Worm (Caenorhabditis elegans): Measurements from ENCODE around the gene Y105C5B.11.

Y105C5B.11 gene

DNA sequence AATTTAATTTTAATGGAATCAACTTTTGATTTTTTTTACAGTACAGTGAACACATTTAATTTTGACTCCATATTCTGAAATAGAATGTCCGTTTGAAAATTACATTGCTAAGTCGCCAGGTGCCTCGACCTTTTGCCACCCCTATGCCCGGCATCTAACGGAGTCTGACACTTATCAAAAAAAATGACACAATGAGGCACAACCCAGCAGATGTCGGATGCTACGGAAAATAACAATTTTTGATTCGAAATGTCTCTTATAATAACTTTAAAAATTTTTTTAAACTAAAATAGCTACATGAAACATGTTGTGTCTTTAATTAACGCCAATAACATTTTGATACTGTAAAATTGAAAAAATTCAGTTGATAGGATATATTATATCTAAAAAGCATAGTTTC, 14.0 kb upstream of the Y105C5B.11 start:
- TF ChIP-seq snpc-4 (GFP tag; optimal IDR thresholded peaks at IDR 0.05) (no peak), snpc-4 (tag; optimal IDR thresholded peaks at IDR 0.05) (peak in 2 of 4 experiments; percentile 13 to 64), let-607 (tag; optimal IDR thresholded peaks at IDR 0.05) (no peak), madf-6 (GFP tag; IDR thresholded peaks at IDR 0.05) (no peak), attf-6 (GFP tag; IDR thresholded peaks at IDR 0.05) (peak; percentile 77)

DNA sequence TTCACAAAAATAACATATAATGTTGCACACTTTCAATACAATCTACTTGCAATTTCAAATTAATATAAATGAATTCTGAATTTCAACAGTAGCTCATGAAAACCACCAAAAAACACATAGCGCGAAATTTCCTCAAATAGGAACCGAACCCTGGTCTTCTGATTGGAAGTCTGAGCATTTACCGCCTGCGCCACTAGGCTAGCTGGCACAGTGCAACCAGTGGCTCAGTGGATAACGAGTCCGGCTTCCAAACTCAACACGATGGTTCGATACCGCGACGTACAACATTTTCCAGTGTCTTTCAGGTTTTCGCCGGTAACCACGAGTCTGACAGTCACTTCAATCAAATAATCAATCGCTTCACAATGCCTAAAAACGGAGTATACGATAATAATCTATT, 12.4 kb upstream of the Y105C5B.11 start:
- no peak for TF ChIP-seq madf-8 (GFP tag; conservative IDR thresholded peaks at IDR 0.05)
- TF ChIP-seq rpc-1 (optimal IDR thresholded peaks at IDR 0.05): no peak
- peak; percentile 26 for TF ChIP-seq rpc-1 (tag; optimal IDR thresholded peaks at IDR 0.05)
- no peak for TF ChIP-seq nfya-1 (tag; optimal IDR thresholded peaks at IDR 0.05; ENCODE audit: borderline replicate concordance, insufficient read depth)
- no peak for TF ChIP-seq B0261.1 (tag; optimal IDR thresholded peaks at IDR 0.05)
- no peak for TF ChIP-seq egl-44 (GFP tag; IDR thresholded peaks at IDR 0.05)
- TF ChIP-seq tbp1 (GFP tag; optimal IDR thresholded peaks at IDR 0.05): peak; percentile 20
- TF ChIP-seq snpc-4 (GFP tag; optimal IDR thresholded peaks at IDR 0.05): peak; percentile 20
- peak in 3 of 4 experiments; percentile 88 to 91 (median 91) for TF ChIP-seq snpc-4 (tag; optimal IDR thresholded peaks at IDR 0.05)
- peak; percentile 86 for TF ChIP-seq attf-6 (GFP tag; IDR thresholded peaks at IDR 0.05)

DNA sequence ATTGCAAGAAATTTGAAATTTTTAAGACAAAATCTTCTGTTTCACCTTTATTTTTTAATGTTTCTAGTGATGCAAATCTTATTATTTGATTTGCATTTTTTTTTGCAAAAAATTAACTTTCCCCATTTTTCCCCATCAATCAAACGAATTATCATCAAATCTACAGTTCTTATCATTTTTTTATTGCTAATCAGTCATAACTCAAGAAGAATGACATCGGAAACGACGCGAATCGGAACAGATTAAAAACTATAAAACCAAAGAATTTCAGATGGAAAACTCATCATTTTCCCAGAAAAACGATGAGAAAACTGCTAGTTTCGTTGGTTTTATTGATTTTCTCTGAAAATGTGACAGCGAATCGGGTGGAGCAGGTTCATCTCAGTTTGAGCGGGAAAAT, 10.3 kb upstream of the Y105C5B.11 start, which contains the start of gene Y105C5B.15:
Gene Y105C5B.15, plus strand, starts transcription at position 297 of the 400 bp plus-strand sequence.
- peak; percentile 54 for TF ChIP-seq nhr-80 (tag; optimal IDR thresholded peaks at IDR 0.05)
- no peak for TF ChIP-seq ztf-28 (GFP tag; IDR thresholded peaks at IDR 0.05)

- no peak for TF ChIP-seq F10E7.11 (tag; optimal IDR thresholded peaks at IDR 0.05)
- no peak for TF ChIP-seq snpc-4 (GFP tag; optimal IDR thresholded peaks at IDR 0.05)
- peak in 1 of 4 experiments; percentile 80 for TF ChIP-seq snpc-4 (tag; optimal IDR thresholded peaks at IDR 0.05)
Observed at ce11 chrIV:15950838-15951581, 9.7 kb upstream of the Y105C5B.11 start, which contains the start of gene ifas-3. ifas-3 (minus strand) TSS chrIV:15950888.

- peak; percentile 45; the same call in 1 of the 2 replicates for TF ChIP-seq zfh-2 (GFP tag; conservative IDR thresholded peaks at IDR 0.05)
- peak; percentile 45; the same call in 1 of the 2 replicates for TF ChIP-seq rcor-1 (GFP tag; IDR thresholded peaks at IDR 0.05)
- no peak for TF ChIP-seq sdz-38 (tag; optimal IDR thresholded peaks at IDR 0.05)
- TF ChIP-seq snpc-4 (GFP tag; optimal IDR thresholded peaks at IDR 0.05): peak; percentile 81
- peak; percentile 63 to 97 (median 83) for TF ChIP-seq snpc-4 (tag; optimal IDR thresholded peaks at IDR 0.05)
- TF ChIP-seq nhr-80 (tag; optimal IDR thresholded peaks at IDR 0.05): no peak
- no peak for TF ChIP-seq pha-4 (tag; optimal IDR thresholded peaks at IDR 0.05)
- no peak for TF ChIP-seq lag-1 (GFP tag; IDR thresholded peaks at IDR 0.05)
- TF ChIP-seq snpc-3.4 (tag; optimal IDR thresholded peaks at IDR 0.05): peak; percentile 21
- no peak for TF ChIP-seq athp-1 (tag; optimal IDR thresholded peaks at IDR 0.05)
- TF ChIP-seq die-1 (tag; optimal IDR thresholded peaks at IDR 0.05): no peak
- TF ChIP-seq ztf-26 (tag; optimal IDR thresholded peaks at IDR 0.05): no peak
- no peak for TF ChIP-seq fkh-3 (tag; optimal IDR thresholded peaks at IDR 0.05)
- no peak for TF ChIP-seq egl-44 (GFP tag; IDR thresholded peaks at IDR 0.05)
- no peak for TF ChIP-seq ztf-18 (tag; optimal IDR thresholded peaks at IDR 0.05)
- peak; percentile 19; the same call in 1 of the 2 replicates for TF ChIP-seq hmg-1.2 (GFP tag; IDR thresholded peaks at IDR 0.05)
- TF ChIP-seq attf-6 (GFP tag; IDR thresholded peaks at IDR 0.05): peak; percentile 91
- peak; percentile 54 for TF ChIP-seq snpc-1.1 (tag; optimal IDR thresholded peaks at IDR 0.05; ENCODE audit: insufficient read depth)
- TF ChIP-seq madf-6 (GFP tag; IDR thresholded peaks at IDR 0.05): peak; percentile 21; the same call in 1 of the 2 replicates
- TF ChIP-seq pbrm-1 (GFP tag; IDR thresholded peaks at IDR 0.05): 0 out of 2 replicates have a peak, but pooled peaks have one; percentile 29
- TF ChIP-seq egrh-3 (GFP tag; IDR thresholded peaks at IDR 0.05): no peak
- TF ChIP-seq ztf-25 (GFP tag; IDR thresholded peaks at IDR 0.05): no peak
Observed at ce11 chrIV:15949995-15950394, 8.7 kb upstream of the Y105C5B.11 start.

All from whole organism, young adult.